Fruit fly (Drosophila melanogaster) whole organism, pupa: ENCODE measurements around the gene Os-C.
A peak's percentile ranks its signal among the peaks of the same experiment; 100 is the strongest.

Experiments
- CG10348 ChIP-seq: fragments of 200-800 bp; sonication (Bioruptor generic); IDR thresholded peaks from 2 replicates; pipeline ENCODE4 v1.3.6; 2022; ENCODE audit warnings: missing biosample characterization, missing genetic modification characterization
- CG12605 ChIP-seq: fragments of 200-800 bp; sonication (Bioruptor generic); IDR thresholded peaks from 2 replicates; pipeline ENCODE4 v1.3.6; 2022; ENCODE audit warnings: missing biosample characterization, missing genetic modification characterization
- Snoo ChIP-seq: fragments of 200-800 bp; sonication (Bioruptor generic); optimal IDR thresholded peaks from 3 replicates; lab custom pipeline; 2017; ENCODE audit warnings: missing biosample characterization, mild to moderate bottlenecking, missing genetic modification characterization, inconsistent platforms

dm6 chr3R:8001074-8001669 lies 22.4 kb downstream of the Os-C start, which contains the start of the genes Kmn2 and CG2698:
- TF ChIP-seq CG10348 (GFP tag; lab: Robert Waterston, UW): peak; percentile 93
- peak; percentile 95 for TF ChIP-seq CG12605
- peak; percentile 95 for TF ChIP-seq Snoo
